Worm (Caenorhabditis elegans): ENCODE results near the gene clec-252.

DNA sequence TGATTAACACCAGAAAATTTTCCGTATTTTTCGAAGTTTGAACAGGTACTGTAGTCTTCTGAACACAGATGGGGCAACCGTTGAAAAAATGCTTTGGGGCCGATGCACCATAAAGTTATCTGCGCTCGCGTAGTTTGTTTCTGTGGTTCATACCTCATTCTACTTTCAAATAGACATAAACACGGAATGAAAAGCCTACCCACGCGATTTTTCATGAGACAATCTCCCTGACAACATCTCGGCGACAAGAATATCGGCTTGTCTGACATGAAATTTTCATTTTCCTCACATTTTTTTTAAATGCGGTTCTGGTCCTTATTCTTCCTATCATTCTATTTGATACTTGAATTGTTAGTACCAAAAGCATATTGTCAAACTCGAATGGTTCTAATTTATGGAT, 24.1 kb upstream of the clec-252 start, which contains the start of gene clec-257:
- TF ChIP-seq W03F9.2 (tag; optimal IDR thresholded peaks at IDR 0.05), result no peak
- TF ChIP-seq dao-5 (tag; optimal IDR thresholded peaks at IDR 0.05), result no peak
- no peak for TF ChIP-seq him-1 (tag; optimal IDR thresholded peaks at IDR 0.05)

All from whole organism, L4/young adult.